Worm (Caenorhabditis elegans) whole organism, L1 larva: ENCODE measurements around the gene acp-3.

Experiments used
- C16A3.4 ChIP-seq: fragments of 150-350 bp; optimal IDR thresholded peaks from 2 replicates; lab custom pipeline; 2014; ENCODE audit warnings: missing biosample characterization, missing genetic modification characterization
- C34B4.2 ChIP-seq: sonication (generic microtip); optimal IDR thresholded peaks from 2 replicates; lab custom pipeline; 2017; ENCODE audit warnings: mild to moderate bottlenecking, missing genetic modification characterization, missing compliant biosample characterization
- F16B12.6 ChIP-seq: fragments of 150-350 bp; optimal IDR thresholded peaks from 2 replicates; lab custom pipeline; 2014; ENCODE audit warnings: missing biosample characterization, missing genetic modification characterization
- aha-1 ChIP-seq: fragments of 150-350 bp; optimal IDR thresholded peaks from 2 replicates; lab custom pipeline; 2014; ENCODE audit warnings: missing biosample characterization, missing genetic modification characterization
- alr-1 ChIP-seq: fragments of 200-800 bp; sonication (Bioruptor generic); optimal IDR thresholded peaks from 2 replicates; lab custom pipeline; 2018; ENCODE audit warnings: borderline replicate concordance, mild to moderate bottlenecking, missing genetic modification characterization, missing compliant biosample characterization
- aly-2 ChIP-seq: fragments of 150-350 bp; optimal IDR thresholded peaks from 2 replicates; lab custom pipeline; 2014; ENCODE audit warnings: missing biosample characterization, missing genetic modification characterization
- blmp-1 ChIP-seq: fragments of 150-350 bp; optimal IDR thresholded peaks from 2 replicates; lab custom pipeline; 2014; ENCODE audit warnings: missing biosample characterization, missing genetic modification characterization
- ceh-63 ChIP-seq: fragments of 200-800 bp; sonication (Bioruptor generic); optimal IDR thresholded peaks from 2 replicates; lab custom pipeline; 2018; ENCODE audit warnings: mild to moderate bottlenecking, missing genetic modification characterization, missing compliant biosample characterization
- ceh-82 ChIP-seq, 3 experiments: fragments of 150-350 bp in 1 of 3; sonication (generic microtip) in 2 of 3; optimal IDR thresholded peaks; 2 replicates each; lab custom pipeline; 2014 to 2017; ENCODE audit warnings: missing biosample characterization in 3 of 3, missing genetic modification characterization in 3 of 3
- ceh-88 ChIP-seq: fragments of 200-800 bp; sonication (Bioruptor generic); IDR thresholded peaks from 2 replicates; pipeline ENCODE4 v1.3.6; 2022; ENCODE audit warnings: missing genetic modification characterization, missing compliant biosample characterization
- ceh-90 ChIP-seq: sonication (generic microtip); optimal IDR thresholded peaks from 2 replicates; lab custom pipeline; 2016; ENCODE audit warnings: missing genetic modification characterization, missing compliant biosample characterization
- dpl-1 ChIP-seq, 3 experiments: fragments of 150-350 bp in 2 of 3; sonication (generic microtip) in 1 of 3; optimal IDR thresholded peaks; 2 replicates each; lab custom pipeline; 2014 to 2017; ENCODE audit warnings: missing biosample characterization in 3 of 3, missing genetic modification characterization in 3 of 3, missing genetic modification reagents in 3 of 3
- dsc-1 ChIP-seq: sonication (generic microtip); optimal IDR thresholded peaks from 2 replicates; lab custom pipeline; 2016; ENCODE audit warnings: mild to moderate bottlenecking, missing genetic modification characterization, missing compliant biosample characterization
- efl-1 ChIP-seq, 4 experiments: fragments of 150-350 bp; optimal IDR thresholded peaks in 3 of 4; peaks in 1 of 4; 1 replicate in 1 of 4; 2 replicates in 3 of 4; lab custom pipeline; 2014; ENCODE audit warnings: missing biosample characterization in 2 of 4, missing genetic modification characterization in 2 of 4, missing genetic modification reagents in 2 of 4
- elt-2 ChIP-seq: sonication (generic microtip); optimal IDR thresholded peaks from 2 replicates; lab custom pipeline; 2016; ENCODE audit warnings: missing genetic modification characterization, mild to moderate bottlenecking, inconsistent platforms, missing compliant biosample characterization, missing genetic modification reagents
- fkh-10 ChIP-seq: sonication (generic microtip); optimal IDR thresholded peaks from 2 replicates; lab custom pipeline; 2017; ENCODE audit warnings: missing biosample characterization, missing genetic modification reagents, missing genetic modification characterization
- fos-1 ChIP-seq: fragments of 150-350 bp; optimal IDR thresholded peaks from 2 replicates; lab custom pipeline; 2014; ENCODE audit warnings: missing biosample characterization, missing genetic modification characterization
- hpl-2 ChIP-seq: fragments of 150-350 bp; optimal IDR thresholded peaks from 2 replicates; lab custom pipeline; 2014; ENCODE audit warnings: missing biosample characterization, missing genetic modification reagents, missing genetic modification characterization
- isw-1 ChIP-seq: fragments of 200-800 bp; sonication (Bioruptor generic); IDR thresholded peaks from 2 replicates; pipeline ENCODE4 v1.3.6; 2022; ENCODE audit warnings: missing genetic modification characterization, missing compliant biosample characterization
- jun-1 ChIP-seq: fragments of 150-350 bp; optimal IDR thresholded peaks from 2 replicates; lab custom pipeline; 2014; ENCODE audit warnings: missing biosample characterization, missing genetic modification reagents, missing genetic modification characterization
- lin-14 ChIP-seq: fragments of 200-800 bp; sonication (Bioruptor generic); optimal IDR thresholded peaks from 2 replicates; lab custom pipeline; 2018; ENCODE audit warnings: mild to moderate bottlenecking, missing genetic modification characterization, moderate library complexity, missing compliant biosample characterization
- lin-15B ChIP-seq: fragments of 150-350 bp; sonication (generic microtip); optimal IDR thresholded peaks from 3 replicates; lab custom pipeline; 2014; ENCODE audit warnings: missing biosample characterization, missing genetic modification characterization
- lin-35 ChIP-seq, 2 experiments: fragments of 150-350 bp; optimal IDR thresholded peaks; 2 replicates each; lab custom pipeline; 2014; ENCODE audit warnings: missing biosample characterization in 2 of 2, missing genetic modification characterization in 2 of 2, missing genetic modification reagents in 2 of 2
- lsy-2 ChIP-seq, 2 experiments: fragments of 150-350 bp; optimal IDR thresholded peaks; 2 replicates each; lab custom pipeline; 2014; ENCODE audit warnings: missing biosample characterization in 2 of 2, missing genetic modification characterization in 2 of 2
- mep-1 ChIP-seq: fragments of 150-350 bp; optimal IDR thresholded peaks from 2 replicates; lab custom pipeline; 2014; ENCODE audit warnings: missing biosample characterization, missing genetic modification characterization
- nhr-71 ChIP-seq: sonication (generic microtip); optimal IDR thresholded peaks from 2 replicates; lab custom pipeline; 2016; ENCODE audit warnings: mild to moderate bottlenecking, missing genetic modification characterization, moderate library complexity, missing compliant biosample characterization
- nhr-85 ChIP-seq: sonication (generic microtip); peaks from one replicate; lab custom pipeline; 2016; ENCODE audit warnings: missing genetic modification characterization, inconsistent platforms, missing compliant biosample characterization
- pag-3 ChIP-seq: sonication (generic microtip); optimal IDR thresholded peaks from 2 replicates; lab custom pipeline; 2017; ENCODE audit warnings: missing genetic modification characterization, mild to moderate bottlenecking, missing compliant biosample characterization, antibody characterized with exemption, borderline replicate concordance; ENCODE audit not compliant: insufficient read depth
- pax-3 ChIP-seq: fragments of 200-800 bp; sonication (Bioruptor generic); optimal IDR thresholded peaks from 2 replicates; lab custom pipeline; 2018; ENCODE audit warnings: mild to moderate bottlenecking, missing genetic modification characterization, moderate library complexity, missing compliant biosample characterization
- rnt-1 ChIP-seq: sonication (generic microtip); optimal IDR thresholded peaks from 2 replicates; lab custom pipeline; 2016; ENCODE audit warnings: mild to moderate bottlenecking, missing genetic modification characterization, moderate library complexity, missing compliant biosample characterization
- snu-23 ChIP-seq: sonication (generic microtip); optimal IDR thresholded peaks from 2 replicates; lab custom pipeline; 2016; ENCODE audit warnings: missing genetic modification characterization, missing compliant biosample characterization
- sox-4 ChIP-seq: sonication (generic microtip); optimal IDR thresholded peaks from 2 replicates; lab custom pipeline; 2016; ENCODE audit warnings: missing genetic modification characterization, missing compliant biosample characterization
- tlp-1 ChIP-seq: fragments of 150-350 bp; optimal IDR thresholded peaks from 2 replicates; lab custom pipeline; 2014; ENCODE audit warnings: missing biosample characterization, missing genetic modification characterization
- unc-130 ChIP-seq: fragments of 150-350 bp; optimal IDR thresholded peaks from 2 replicates; lab custom pipeline; 2017; ENCODE audit warnings: missing biosample characterization, missing genetic modification characterization, inconsistent platforms
- unc-62 ChIP-seq: fragments of 150-350 bp; optimal IDR thresholded peaks from 2 replicates; lab custom pipeline; 2014; ENCODE audit warnings: missing biosample characterization, missing genetic modification reagents, missing genetic modification characterization
- unc-98 ChIP-seq: fragments of 200-800 bp; sonication (Bioruptor generic); IDR thresholded peaks from 2 replicates; pipeline ENCODE4 v1.3.6; 2022; ENCODE audit warnings: missing genetic modification characterization, missing compliant biosample characterization
- vab-15 ChIP-seq: sonication (generic microtip); optimal IDR thresholded peaks from 2 replicates; lab custom pipeline; 2017; ENCODE audit warnings: missing genotype, mild to moderate bottlenecking, missing genetic modification characterization, missing compliant biosample characterization
- xbp-1 ChIP-seq: sonication (generic microtip); optimal IDR thresholded peaks from 2 replicates; lab custom pipeline; 2016; ENCODE audit warnings: missing genetic modification characterization, missing compliant biosample characterization
- zip-4 ChIP-seq: fragments of 200-800 bp; sonication (Bioruptor generic); optimal IDR thresholded peaks from 2 replicates; lab custom pipeline; 2018; ENCODE audit warnings: mild to moderate bottlenecking, missing genetic modification characterization, moderate library complexity, missing compliant biosample characterization

The acp-3 gene

DNA sequence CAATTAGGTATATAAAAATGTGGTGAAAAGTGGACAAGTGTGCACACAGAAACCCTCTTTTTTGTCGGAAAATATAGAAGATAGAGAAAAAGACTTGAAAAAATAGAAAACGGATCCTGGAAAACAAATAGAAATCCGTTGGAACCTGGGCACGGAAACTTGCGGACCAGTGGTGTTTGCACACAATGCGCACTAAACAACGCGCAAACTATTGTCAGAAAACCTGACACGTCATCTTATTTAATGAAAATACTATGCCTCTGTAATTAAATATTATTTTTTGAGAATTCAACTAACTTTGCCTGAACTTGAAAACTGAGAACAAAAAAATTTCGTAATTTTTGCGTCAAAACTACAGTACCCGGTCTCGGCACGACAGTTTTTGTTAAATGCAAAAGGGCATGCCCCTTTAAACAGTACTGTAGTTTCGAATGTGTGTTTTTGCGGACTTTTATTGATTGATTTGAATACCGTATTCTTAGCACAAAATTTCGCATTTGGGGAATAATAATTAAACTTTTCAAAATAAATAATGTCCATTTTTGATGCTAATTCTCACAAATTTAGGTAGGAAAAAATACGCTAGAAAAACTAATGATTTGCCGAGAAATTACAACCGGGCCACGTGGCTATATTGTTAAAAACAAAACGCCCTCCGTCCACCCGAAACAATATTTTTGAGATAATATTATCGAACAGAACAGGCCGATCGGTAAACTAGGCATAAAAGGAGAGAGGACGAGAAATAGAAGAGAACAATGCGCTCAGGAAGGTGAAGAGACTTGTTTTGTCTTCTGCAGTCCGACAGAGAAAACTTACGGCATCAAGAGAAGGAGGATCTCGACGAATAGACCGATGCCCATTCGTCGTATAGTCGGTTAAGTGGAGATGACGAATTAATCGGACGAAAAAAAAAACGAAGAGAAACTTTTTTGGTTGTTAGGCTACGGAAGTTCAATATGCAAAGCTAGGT, 7.7 kb downstream of the acp-3 start:
- TF ChIP-seq C34B4.2, result no peak
- TF ChIP-seq lin-14 (GFP tag; lab: Kevin White, UChicago), result peak; percentile 47
- TF ChIP-seq elt-2 (tag; lab: Kevin White, UChicago), result no peak
- TF ChIP-seq lsy-2 (tag; optimal IDR thresholded peaks at IDR 0.05; lab: Kevin White, UChicago), result peak in 1 of 2 experiments; percentile 41
- no peak for TF ChIP-seq ceh-82 (tag; optimal IDR thresholded peaks at IDR 0.05; lab: Kevin White, UChicago)
- no peak for TF ChIP-seq aly-2 (tag; lab: Kevin White, UChicago)
- TF ChIP-seq snu-23, result peak; percentile 36
- TF ChIP-seq dpl-1 (GFP tag; optimal IDR thresholded peaks at IDR 0.05; lab: Kevin White, UChicago), result peak in 2 of 3 experiments; percentile 20 to 42
- TF ChIP-seq fkh-10 (GFP tag; lab: Kevin White, UChicago), result no peak
- TF ChIP-seq unc-130, result no peak
- no peak for TF ChIP-seq jun-1 (tag; lab: Kevin White, UChicago)
- TF ChIP-seq efl-1 (optimal IDR thresholded peaks at IDR 0.05; lab: Kevin White, UChicago), result peak; percentile 12 to 40
- TF ChIP-seq efl-1 (GFP tag; optimal IDR thresholded peaks at IDR 0.05 in 1 of 2; lab: Kevin White, UChicago), result peak in 1 of 2 experiments; percentile 26
- peak; percentile 38 for TF ChIP-seq xbp-1
- TF ChIP-seq sox-4 (tag; lab: Kevin White, UChicago), result no peak
- peak; percentile 59 for TF ChIP-seq nhr-85 (tag; lab: Kevin White, UChicago)
- TF ChIP-seq ceh-63 (GFP tag; lab: Kevin White, UChicago), result no peak
- TF ChIP-seq isw-1 (GFP tag; lab: Robert Waterston, UW), result no peak
- TF ChIP-seq lin-15B (tag; lab: Kevin White, UChicago), result no peak
- TF ChIP-seq F16B12.6 (tag; lab: Kevin White, UChicago), result peak; percentile 84
- no peak for TF ChIP-seq C16A3.4 (tag; lab: Kevin White, UChicago)
- no peak for TF ChIP-seq unc-62 (GFP tag; lab: Kevin White, UChicago)
- TF ChIP-seq lin-35 (GFP tag; optimal IDR thresholded peaks at IDR 0.05; lab: Kevin White, UChicago), result peak; percentile 23 to 35
- TF ChIP-seq mep-1 (tag; lab: Kevin White, UChicago), result peak; percentile 68
- TF ChIP-seq blmp-1 (tag; lab: Kevin White, UChicago), result peak; percentile 79
- no peak for TF ChIP-seq nhr-71 (tag; lab: Kevin White, UChicago)

DNA sequence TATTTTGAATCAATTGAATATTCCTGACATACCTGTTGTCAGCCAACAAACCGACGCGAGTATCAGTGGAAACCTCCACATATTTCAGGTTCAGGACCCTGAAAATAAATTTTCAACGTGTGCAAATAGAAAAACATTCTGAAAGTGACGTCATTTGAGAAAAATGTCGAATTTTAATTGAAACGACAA, 8.3 kb downstream of the acp-3 start, which contains the start of gene F14E5.2:
Gene F14E5.2 (minus strand): TSS at position 101 of the 189 bp plus-strand sequence.
- no peak for TF ChIP-seq unc-130
- TF ChIP-seq ceh-88 (GFP tag; lab: Robert Waterston, UW), result no peak
- TF ChIP-seq pag-3, result no peak
- no peak for TF ChIP-seq isw-1 (GFP tag; lab: Robert Waterston, UW)
- no peak for TF ChIP-seq fos-1 (tag; lab: Kevin White, UChicago)
- no peak for TF ChIP-seq alr-1
- no peak for TF ChIP-seq tlp-1 (tag; lab: Kevin White, UChicago)
- no peak for TF ChIP-seq hpl-2
- TF ChIP-seq ceh-63 (GFP tag; lab: Kevin White, UChicago), result no peak
- no peak for TF ChIP-seq rnt-1 (tag; lab: Kevin White, UChicago)
- no peak for TF ChIP-seq unc-98 (GFP tag; lab: Robert Waterston, UW)
- no peak for TF ChIP-seq vab-15 (tag; lab: Kevin White, UChicago)
- no peak for TF ChIP-seq jun-1 (tag; lab: Kevin White, UChicago)
- TF ChIP-seq aha-1 (tag; lab: Kevin White, UChicago), result no peak
- TF ChIP-seq ceh-90 (tag; lab: Kevin White, UChicago), result no peak
- no peak for TF ChIP-seq pax-3
- no peak for TF ChIP-seq zip-4 (GFP tag; lab: Kevin White, UChicago)
- TF ChIP-seq dsc-1 (tag; lab: Kevin White, UChicago), result no peak
- no peak for TF ChIP-seq snu-23
